Worm (Caenorhabditis elegans) whole organism, L2 larva: ENCODE data around the gene nhr-92.
A peak's percentile ranks its signal among the peaks of the same experiment; 100 is the strongest.
"Not testable (repeated sequence)": the region's sequence is repeated elsewhere in the genome, so short reads cannot be mapped to it uniquely, and the experiment has no call there.

ENCODE experiments used
- C34F6.9 ChIP-seq: fragments of 150-350 bp; optimal IDR thresholded peaks from 2 replicates; lab custom pipeline; 2014; ENCODE audit warnings: missing biosample characterization, missing genetic modification characterization
- F13H6.1 ChIP-seq: sonication (generic microtip); optimal IDR thresholded peaks from 2 replicates; lab custom pipeline; 2016; ENCODE audit warnings: missing genetic modification characterization, missing compliant biosample characterization
- R02D3.7 ChIP-seq: fragments of 150-350 bp; optimal IDR thresholded peaks from 2 replicates; lab custom pipeline; 2014; ENCODE audit warnings: missing biosample characterization, missing genetic modification characterization
- Y55F3AM.14 ChIP-seq: fragments of 200-800 bp; sonication (Bioruptor generic); optimal IDR thresholded peaks from 2 replicates; lab custom pipeline; 2018; ENCODE audit warnings: mild to moderate bottlenecking, missing genetic modification characterization, missing compliant biosample characterization
- ZK546.5 ChIP-seq: sonication (generic microtip); optimal IDR thresholded peaks from 2 replicates; lab custom pipeline; 2017; ENCODE audit warnings: missing biosample characterization, missing genetic modification characterization
- alr-1 ChIP-seq: fragments of 150-350 bp; optimal IDR thresholded peaks from 2 replicates; lab custom pipeline; 2014; ENCODE audit warnings: missing biosample characterization, missing genetic modification characterization
- aly-2 ChIP-seq: fragments of 150-350 bp; optimal IDR thresholded peaks from 2 replicates; lab custom pipeline; 2014; ENCODE audit warnings: missing biosample characterization, missing genetic modification characterization
- ama-1 ChIP-seq: fragments of 150-350 bp; optimal IDR thresholded peaks from 2 replicates; lab custom pipeline; 2018; ENCODE audit warnings: inconsistent platforms
- blmp-1 ChIP-seq: sonication (generic microtip); optimal IDR thresholded peaks from 2 replicates; lab custom pipeline; 2017; ENCODE audit warnings: missing genetic modification characterization, mild to moderate bottlenecking, missing compliant biosample characterization, antibody characterized with exemption, moderate library complexity; ENCODE audit not compliant: insufficient read depth
- ceh-16 ChIP-seq: fragments of 150-350 bp; optimal IDR thresholded peaks from 2 replicates; lab custom pipeline; 2014; ENCODE audit warnings: missing biosample characterization, missing genetic modification characterization
- ceh-82 ChIP-seq: fragments of 150-350 bp; optimal IDR thresholded peaks from 2 replicates; lab custom pipeline; 2014; ENCODE audit warnings: missing biosample characterization, missing genetic modification characterization
- crh-2 ChIP-seq: sonication (generic microtip); optimal IDR thresholded peaks from 2 replicates; lab custom pipeline; 2017; ENCODE audit warnings: missing biosample characterization, missing genetic modification characterization
- dmd-4 ChIP-seq: sonication (generic microtip); optimal IDR thresholded peaks from 2 replicates; lab custom pipeline; 2017; ENCODE audit warnings: missing biosample characterization, missing genetic modification characterization
- egl-27 ChIP-seq: sonication (generic microtip); optimal IDR thresholded peaks from 3 replicates; lab custom pipeline; 2017; ENCODE audit warnings: missing biosample characterization, missing genetic modification reagents, missing genetic modification characterization
- elt-1 ChIP-seq: fragments of 150-350 bp; optimal IDR thresholded peaks from 2 replicates; lab custom pipeline; 2014; ENCODE audit warnings: missing biosample characterization, missing genetic modification characterization
- elt-3 ChIP-seq: sonication (generic microtip); optimal IDR thresholded peaks from 2 replicates; lab custom pipeline; 2017; ENCODE audit warnings: missing biosample characterization, missing genetic modification characterization
- fos-1 ChIP-seq: fragments of 150-350 bp; optimal IDR thresholded peaks from 2 replicates; lab custom pipeline; 2014; ENCODE audit warnings: missing biosample characterization, missing genetic modification characterization
- gmeb-1 ChIP-seq: fragments of 150-350 bp; optimal IDR thresholded peaks from 2 replicates; lab custom pipeline; 2014; ENCODE audit warnings: missing biosample characterization, missing genetic modification characterization
- lin-11 ChIP-seq: fragments of 150-350 bp; sonication (generic microtip); optimal IDR thresholded peaks from 2 replicates; lab custom pipeline; 2014; ENCODE audit warnings: missing biosample characterization, missing genetic modification characterization, inconsistent platforms, mixed read lengths
- lin-13 ChIP-seq: fragments of 150-350 bp; optimal IDR thresholded peaks from 2 replicates; lab custom pipeline; 2014; ENCODE audit warnings: missing biosample characterization, missing genetic modification reagents, missing genetic modification characterization
- lin-39 ChIP-seq: fragments of 150-350 bp; optimal IDR thresholded peaks from 2 replicates; lab custom pipeline; 2014; ENCODE audit warnings: missing biosample characterization, missing genetic modification reagents, missing genetic modification characterization
- lsy-2 ChIP-seq, 2 experiments: fragments of 150-350 bp in 1 of 2; sonication (generic microtip) in 1 of 2; optimal IDR thresholded peaks; 2 replicates each; lab custom pipeline; 2014 to 2017; ENCODE audit warnings: missing biosample characterization in 2 of 2, missing genetic modification characterization in 2 of 2
- mab-5 ChIP-seq: fragments of 150-350 bp; optimal IDR thresholded peaks from 2 replicates; lab custom pipeline; 2014; ENCODE audit warnings: missing biosample characterization, missing genetic modification characterization
- mbf-1 ChIP-seq: sonication (generic microtip); optimal IDR thresholded peaks from 2 replicates; lab custom pipeline; 2017; ENCODE audit warnings: missing biosample characterization, missing genetic modification characterization
- mdl-1 ChIP-seq, 2 experiments: fragments of 150-350 bp in 1 of 2; sonication (generic microtip) in 1 of 2; optimal IDR thresholded peaks; 2 replicates each; lab custom pipeline; 2017; ENCODE audit warnings: missing biosample characterization in 2 of 2, missing genetic modification characterization in 2 of 2
- nhr-10 ChIP-seq: sonication (generic microtip); optimal IDR thresholded peaks from 2 replicates; lab custom pipeline; 2017; ENCODE audit warnings: missing biosample characterization, missing genetic modification characterization
- nhr-11 ChIP-seq: fragments of 150-350 bp; optimal IDR thresholded peaks from 2 replicates; lab custom pipeline; 2014; ENCODE audit warnings: missing biosample characterization, missing genetic modification characterization
- nhr-12 ChIP-seq: fragments of 150-350 bp; optimal IDR thresholded peaks from 2 replicates; lab custom pipeline; 2014; ENCODE audit warnings: missing biosample characterization, missing genetic modification characterization
- nhr-129 ChIP-seq: fragments of 150-350 bp; optimal IDR thresholded peaks from 2 replicates; lab custom pipeline; 2014; ENCODE audit warnings: missing biosample characterization, missing genetic modification characterization
- nhr-21 ChIP-seq: fragments of 150-350 bp; optimal IDR thresholded peaks from 2 replicates; lab custom pipeline; 2014; ENCODE audit warnings: missing biosample characterization, missing genetic modification characterization
- nhr-23 ChIP-seq: fragments of 150-350 bp; optimal IDR thresholded peaks from 2 replicates; lab custom pipeline; 2014; ENCODE audit warnings: missing biosample characterization, missing genetic modification reagents, missing genetic modification characterization
- nhr-237 ChIP-seq: fragments of 150-350 bp; optimal IDR thresholded peaks from 2 replicates; lab custom pipeline; 2014; ENCODE audit warnings: missing biosample characterization, missing genetic modification characterization
- nhr-25 ChIP-seq: fragments of 150-350 bp; sonication (generic microtip); optimal IDR thresholded peaks from 3 replicates; lab custom pipeline; 2014; ENCODE audit warnings: missing biosample characterization, missing genetic modification characterization
- nhr-6 ChIP-seq: fragments of 150-350 bp; optimal IDR thresholded peaks from 2 replicates; lab custom pipeline; 2014; ENCODE audit warnings: missing biosample characterization, missing genetic modification characterization
- nhr-77 ChIP-seq: fragments of 150-350 bp; optimal IDR thresholded peaks from 2 replicates; lab custom pipeline; 2014; ENCODE audit warnings: missing biosample characterization, missing genetic modification characterization
- peb-1 ChIP-seq: fragments of 150-350 bp; optimal IDR thresholded peaks from 2 replicates; lab custom pipeline; 2014; ENCODE audit warnings: missing biosample characterization, missing genetic modification characterization
- sem-4 ChIP-seq: fragments of 150-350 bp; optimal IDR thresholded peaks from 2 replicates; lab custom pipeline; 2014; ENCODE audit warnings: missing biosample characterization, missing genetic modification reagents, missing genetic modification characterization
- skn-1 ChIP-seq: sonication (generic microtip); optimal IDR thresholded peaks from 2 replicates; lab custom pipeline; 2017; ENCODE audit warnings: missing biosample characterization, missing genetic modification characterization
- sma-3 ChIP-seq: sonication (generic microtip); optimal IDR thresholded peaks from 2 replicates; lab custom pipeline; 2016; ENCODE audit warnings: missing genetic modification reagents, missing genetic modification characterization, missing compliant biosample characterization
- sma-9 ChIP-seq, 2 experiments: fragments of 150-350 bp in 1 of 2; sonication (generic microtip) in 1 of 2; optimal IDR thresholded peaks; 2 replicates each; lab custom pipeline; 2014 to 2016; ENCODE audit warnings: missing genetic modification characterization in 2 of 2, mild to moderate bottlenecking in 1 of 2, missing biosample characterization in 1 of 2, missing compliant biosample characterization in 1 of 2, missing genetic modification reagents in 1 of 2, moderate library complexity in 1 of 2
- snpc-4 ChIP-seq: fragments of 150-350 bp; optimal IDR thresholded peaks from 2 replicates; lab custom pipeline; 2014; ENCODE audit warnings: missing biosample characterization, missing genetic modification characterization
- unc-39 ChIP-seq: fragments of 150-350 bp; optimal IDR thresholded peaks from 2 replicates; lab custom pipeline; 2014; ENCODE audit warnings: missing biosample characterization, missing genetic modification characterization
- unc-55 ChIP-seq: fragments of 150-350 bp; sonication (generic microtip); optimal IDR thresholded peaks from 3 replicates; lab custom pipeline; 2014; ENCODE audit warnings: missing biosample characterization, missing genetic modification reagents, missing genetic modification characterization
- unc-62 ChIP-seq: fragments of 150-350 bp; optimal IDR thresholded peaks from 2 replicates; lab custom pipeline; 2014; ENCODE audit warnings: missing biosample characterization, missing genetic modification reagents, missing genetic modification characterization
- zag-1 ChIP-seq: fragments of 150-350 bp; optimal IDR thresholded peaks from 2 replicates; lab custom pipeline; 2014; ENCODE audit warnings: missing biosample characterization, missing genetic modification characterization
- ztf-1 ChIP-seq: fragments of 200-800 bp; sonication (Bioruptor generic); conservative IDR thresholded peaks from 2 replicates; pipeline ENCODE4 v1.3.6; 2022; ENCODE audit warnings: missing genetic modification characterization, missing compliant biosample characterization
- ztf-11 ChIP-seq: sonication (generic microtip); optimal IDR thresholded peaks from 2 replicates; lab custom pipeline; 2017; ENCODE audit warnings: missing biosample characterization, missing genetic modification characterization
- ztf-4 ChIP-seq: fragments of 150-350 bp; optimal IDR thresholded peaks from 2 replicates; lab custom pipeline; 2014; ENCODE audit warnings: missing biosample characterization, missing genetic modification characterization

Gene nhr-92

DNA sequence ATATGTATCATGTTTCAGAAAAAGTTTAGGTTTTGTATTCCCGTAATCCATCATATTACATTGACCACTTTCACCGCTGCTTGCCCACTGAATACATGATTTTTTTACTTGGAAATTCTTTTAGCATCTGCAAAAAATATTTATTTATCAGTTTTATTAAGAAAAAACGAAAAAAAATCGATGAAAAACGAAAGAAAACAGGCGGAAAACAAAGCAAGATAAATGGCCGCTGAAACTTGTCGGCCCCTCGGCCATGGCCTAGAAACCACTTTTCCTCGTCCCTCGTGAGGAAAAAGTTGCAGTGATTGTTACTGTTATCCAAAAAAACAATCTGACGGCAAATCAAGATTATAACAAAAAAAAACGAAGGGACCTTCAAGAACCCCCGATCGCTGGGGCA, 9.9 kb upstream of the nhr-92 start, which contains the start of gene dsl-3:
dsl-3 (plus strand) TSS at position 301 of the 400 bp plus-strand sequence.
- not testable (repeated sequence) for TF ChIP-seq nhr-77 (tag; lab: Kevin White, UChicago); ceh-82 (tag; lab: Kevin White, UChicago); sma-9 (GFP tag; optimal IDR thresholded peaks at IDR 0.05; lab: Kevin White, UChicago); sma-9 (tag; optimal IDR thresholded peaks at IDR 0.05; lab: Kevin White, UChicago)

DNA sequence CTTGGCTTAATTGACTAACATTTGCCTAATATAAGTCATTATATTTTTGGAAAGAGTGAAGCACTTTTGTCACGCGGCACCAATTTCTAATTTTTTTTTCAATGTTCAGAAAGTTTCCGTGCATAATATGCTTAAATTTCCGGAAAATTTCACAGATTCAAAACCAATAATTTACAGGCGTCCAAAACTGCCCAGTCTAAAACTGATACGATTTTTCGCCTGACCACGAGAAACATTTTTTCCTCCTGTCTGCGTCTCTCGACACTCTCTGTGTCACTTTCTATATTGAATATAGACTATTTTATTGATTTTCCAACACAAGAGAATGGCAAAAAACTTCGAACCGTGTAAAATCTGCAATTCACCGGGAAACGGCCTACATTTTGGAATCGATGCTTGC, 6.3 kb upstream of the nhr-92 start, which contains the start of gene nhr-122:
nhr-122 (plus strand) TSS at position 301 of the 400 bp plus-strand sequence.
- TF ChIP-seq nhr-12 = no peak
- TF ChIP-seq lin-13 (GFP tag; lab: Kevin White, UChicago) = no peak

DNA sequence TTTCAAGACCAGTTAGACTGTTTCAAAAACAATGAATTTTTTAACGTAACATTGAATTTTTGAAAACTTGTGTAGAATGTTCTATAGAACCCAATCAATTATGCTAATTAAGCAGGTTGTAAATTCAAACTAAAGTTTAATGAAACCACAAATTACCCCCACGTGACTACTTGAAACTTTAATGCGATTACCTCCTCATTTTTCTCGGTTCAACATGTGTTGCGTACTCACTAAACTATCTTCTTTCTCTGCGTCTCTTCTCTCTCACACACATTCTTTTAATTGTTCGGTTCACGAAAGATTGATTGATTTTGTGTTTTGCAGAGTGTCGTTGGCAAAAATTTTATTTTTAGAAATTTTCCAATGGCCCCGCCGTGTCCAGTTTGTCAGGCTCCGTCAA, 3.8 kb downstream of the nhr-92 start, which contains the start of gene nhr-87:
nhr-87 (plus strand) TSS at position 318 of the 400 bp plus-strand sequence.
- TF ChIP-seq unc-62 (GFP tag; lab: Kevin White, UChicago) = no peak
- no peak for TF ChIP-seq lin-13 (GFP tag; lab: Kevin White, UChicago)
- no peak for TF ChIP-seq skn-1
- no peak for TF ChIP-seq ztf-4
- peak; percentile 69 for TF ChIP-seq C34F6.9
- TF ChIP-seq Y55F3AM.14 (GFP tag; lab: Kevin White, UChicago) = no peak
- TF ChIP-seq zag-1 (tag; lab: Kevin White, UChicago) = no peak
- TF ChIP-seq mdl-1 (tag; optimal IDR thresholded peaks at IDR 0.05; lab: Kevin White, UChicago) = no peak
- TF ChIP-seq nhr-11 (tag; lab: Kevin White, UChicago) = no peak
- no peak for TF ChIP-seq unc-39 (tag; lab: Kevin White, UChicago)
- TF ChIP-seq crh-2 (tag; lab: Kevin White, UChicago) = peak; percentile 47
- peak; percentile 18 for TF ChIP-seq nhr-129 (tag; lab: Kevin White, UChicago)
- no peak for TF ChIP-seq unc-55
- TF ChIP-seq R02D3.7 (tag; lab: Kevin White, UChicago) = no peak
- TF ChIP-seq lsy-2 (tag; optimal IDR thresholded peaks at IDR 0.05; lab: Kevin White, UChicago) = peak in 1 of 2 experiments; percentile 50
- no peak for TF ChIP-seq dmd-4 (tag; lab: Kevin White, UChicago)
- no peak for TF ChIP-seq blmp-1 (tag; lab: Kevin White, UChicago)
- TF ChIP-seq elt-1 (tag; lab: Kevin White, UChicago) = no peak
- TF ChIP-seq ztf-11 = no peak
- no peak for TF ChIP-seq nhr-23
- TF ChIP-seq sma-3 (GFP tag; lab: Kevin White, UChicago) = no peak
- TF ChIP-seq snpc-4 (tag; lab: Kevin White, UChicago) = no peak
- TF ChIP-seq alr-1 = no peak
- no peak for TF ChIP-seq ceh-16 (tag; lab: Kevin White, UChicago)
- no peak for TF ChIP-seq nhr-237 (tag; lab: Kevin White, UChicago)
- no peak for TF ChIP-seq ZK546.5 (tag; lab: Kevin White, UChicago)
- peak; percentile 31 for TF ChIP-seq F13H6.1
- TF ChIP-seq sma-9 (GFP tag; optimal IDR thresholded peaks at IDR 0.05; lab: Kevin White, UChicago) = peak; percentile 86
- TF ChIP-seq sma-9 (tag; optimal IDR thresholded peaks at IDR 0.05; lab: Kevin White, UChicago) = no peak
- no peak for TF ChIP-seq fos-1 (tag; lab: Kevin White, UChicago)
- no peak for TF ChIP-seq ztf-1
- peak; percentile 29 for TF ChIP-seq mab-5 (tag; lab: Kevin White, UChicago)
- no peak for TF ChIP-seq elt-3 (tag; lab: Kevin White, UChicago)
- no peak for TF ChIP-seq lin-39 (tag; lab: Kevin White, UChicago)
- TF ChIP-seq nhr-6 (tag; lab: Kevin White, UChicago) = peak; percentile 22
- TF ChIP-seq ama-1 = no peak
- TF ChIP-seq nhr-21 (tag; lab: Kevin White, UChicago) = no peak
- no peak for TF ChIP-seq lin-11 (tag; lab: Kevin White, UChicago)
- TF ChIP-seq sem-4 = peak; percentile 51
- no peak for TF ChIP-seq egl-27 (tag; lab: Kevin White, UChicago)
- no peak for TF ChIP-seq nhr-10 (tag; lab: Kevin White, UChicago)
- TF ChIP-seq gmeb-1 (tag; lab: Kevin White, UChicago) = peak; percentile 29
- peak; percentile 78 for TF ChIP-seq nhr-25
- no peak for TF ChIP-seq ceh-82 (tag; lab: Kevin White, UChicago)
- TF ChIP-seq nhr-12 = no peak
- no peak for TF ChIP-seq mbf-1 (tag; lab: Kevin White, UChicago)
- TF ChIP-seq nhr-77 (tag; lab: Kevin White, UChicago) = no peak
- no peak for TF ChIP-seq peb-1 (tag; lab: Kevin White, UChicago)
- TF ChIP-seq aly-2 = no peak
